Worm (Caenorhabditis elegans) whole organism, L2 larva: Measurements from ENCODE around the gene C08G9.2.

ENCODE experiments used
- C34F6.9 ChIP-seq: fragments of 150-350 bp; optimal IDR thresholded peaks from 2 replicates; lab custom pipeline; 2014; ENCODE audit warnings: missing biosample characterization, missing genetic modification characterization
- F13H6.1 ChIP-seq: sonication (generic microtip); optimal IDR thresholded peaks from 2 replicates; lab custom pipeline; 2016; ENCODE audit warnings: missing genetic modification characterization, missing compliant biosample characterization
- R02D3.7 ChIP-seq: fragments of 150-350 bp; optimal IDR thresholded peaks from 2 replicates; lab custom pipeline; 2014; ENCODE audit warnings: missing biosample characterization, missing genetic modification characterization
- Y55F3AM.14 ChIP-seq: fragments of 200-800 bp; sonication (Bioruptor generic); optimal IDR thresholded peaks from 2 replicates; lab custom pipeline; 2018; ENCODE audit warnings: mild to moderate bottlenecking, missing genetic modification characterization, missing compliant biosample characterization
- ZK546.5 ChIP-seq: sonication (generic microtip); optimal IDR thresholded peaks from 2 replicates; lab custom pipeline; 2017; ENCODE audit warnings: missing biosample characterization, missing genetic modification characterization
- alr-1 ChIP-seq: fragments of 150-350 bp; optimal IDR thresholded peaks from 2 replicates; lab custom pipeline; 2014; ENCODE audit warnings: missing biosample characterization, missing genetic modification characterization
- aly-2 ChIP-seq: fragments of 150-350 bp; optimal IDR thresholded peaks from 2 replicates; lab custom pipeline; 2014; ENCODE audit warnings: missing biosample characterization, missing genetic modification characterization
- ama-1 ChIP-seq: fragments of 150-350 bp; optimal IDR thresholded peaks from 2 replicates; lab custom pipeline; 2018; ENCODE audit warnings: inconsistent platforms
- blmp-1 ChIP-seq: sonication (generic microtip); optimal IDR thresholded peaks from 2 replicates; lab custom pipeline; 2017; ENCODE audit warnings: missing genetic modification characterization, mild to moderate bottlenecking, missing compliant biosample characterization, antibody characterized with exemption, moderate library complexity; ENCODE audit not compliant: insufficient read depth
- ceh-16 ChIP-seq: fragments of 150-350 bp; optimal IDR thresholded peaks from 2 replicates; lab custom pipeline; 2014; ENCODE audit warnings: missing biosample characterization, missing genetic modification characterization
- ceh-82 ChIP-seq: fragments of 150-350 bp; optimal IDR thresholded peaks from 2 replicates; lab custom pipeline; 2014; ENCODE audit warnings: missing biosample characterization, missing genetic modification characterization
- crh-2 ChIP-seq: sonication (generic microtip); optimal IDR thresholded peaks from 2 replicates; lab custom pipeline; 2017; ENCODE audit warnings: missing biosample characterization, missing genetic modification characterization
- dmd-4 ChIP-seq: sonication (generic microtip); optimal IDR thresholded peaks from 2 replicates; lab custom pipeline; 2017; ENCODE audit warnings: missing biosample characterization, missing genetic modification characterization
- egl-27 ChIP-seq: sonication (generic microtip); optimal IDR thresholded peaks from 3 replicates; lab custom pipeline; 2017; ENCODE audit warnings: missing biosample characterization, missing genetic modification reagents, missing genetic modification characterization
- elt-1 ChIP-seq: fragments of 150-350 bp; optimal IDR thresholded peaks from 2 replicates; lab custom pipeline; 2014; ENCODE audit warnings: missing biosample characterization, missing genetic modification characterization
- elt-3 ChIP-seq: sonication (generic microtip); optimal IDR thresholded peaks from 2 replicates; lab custom pipeline; 2017; ENCODE audit warnings: missing biosample characterization, missing genetic modification characterization
- fos-1 ChIP-seq: fragments of 150-350 bp; optimal IDR thresholded peaks from 2 replicates; lab custom pipeline; 2014; ENCODE audit warnings: missing biosample characterization, missing genetic modification characterization
- gmeb-1 ChIP-seq: fragments of 150-350 bp; optimal IDR thresholded peaks from 2 replicates; lab custom pipeline; 2014; ENCODE audit warnings: missing biosample characterization, missing genetic modification characterization
- lin-11 ChIP-seq: fragments of 150-350 bp; sonication (generic microtip); optimal IDR thresholded peaks from 2 replicates; lab custom pipeline; 2014; ENCODE audit warnings: missing biosample characterization, missing genetic modification characterization, inconsistent platforms, mixed read lengths
- lin-13 ChIP-seq: fragments of 150-350 bp; optimal IDR thresholded peaks from 2 replicates; lab custom pipeline; 2014; ENCODE audit warnings: missing biosample characterization, missing genetic modification reagents, missing genetic modification characterization
- lin-39 ChIP-seq: fragments of 150-350 bp; optimal IDR thresholded peaks from 2 replicates; lab custom pipeline; 2014; ENCODE audit warnings: missing biosample characterization, missing genetic modification reagents, missing genetic modification characterization
- lsy-2 ChIP-seq, 2 experiments: fragments of 150-350 bp in 1 of 2; sonication (generic microtip) in 1 of 2; optimal IDR thresholded peaks; 2 replicates each; lab custom pipeline; 2014 to 2017; ENCODE audit warnings: missing biosample characterization in 2 of 2, missing genetic modification characterization in 2 of 2
- mab-5 ChIP-seq: fragments of 150-350 bp; optimal IDR thresholded peaks from 2 replicates; lab custom pipeline; 2014; ENCODE audit warnings: missing biosample characterization, missing genetic modification characterization
- mbf-1 ChIP-seq: sonication (generic microtip); optimal IDR thresholded peaks from 2 replicates; lab custom pipeline; 2017; ENCODE audit warnings: missing biosample characterization, missing genetic modification characterization
- mdl-1 ChIP-seq, 2 experiments: fragments of 150-350 bp in 1 of 2; sonication (generic microtip) in 1 of 2; optimal IDR thresholded peaks; 2 replicates each; lab custom pipeline; 2017; ENCODE audit warnings: missing biosample characterization in 2 of 2, missing genetic modification characterization in 2 of 2
- nhr-10 ChIP-seq: sonication (generic microtip); optimal IDR thresholded peaks from 2 replicates; lab custom pipeline; 2017; ENCODE audit warnings: missing biosample characterization, missing genetic modification characterization
- nhr-11 ChIP-seq: fragments of 150-350 bp; optimal IDR thresholded peaks from 2 replicates; lab custom pipeline; 2014; ENCODE audit warnings: missing biosample characterization, missing genetic modification characterization
- nhr-12 ChIP-seq: fragments of 150-350 bp; optimal IDR thresholded peaks from 2 replicates; lab custom pipeline; 2014; ENCODE audit warnings: missing biosample characterization, missing genetic modification characterization
- nhr-129 ChIP-seq: fragments of 150-350 bp; optimal IDR thresholded peaks from 2 replicates; lab custom pipeline; 2014; ENCODE audit warnings: missing biosample characterization, missing genetic modification characterization
- nhr-21 ChIP-seq: fragments of 150-350 bp; optimal IDR thresholded peaks from 2 replicates; lab custom pipeline; 2014; ENCODE audit warnings: missing biosample characterization, missing genetic modification characterization
- nhr-23 ChIP-seq: fragments of 150-350 bp; optimal IDR thresholded peaks from 2 replicates; lab custom pipeline; 2014; ENCODE audit warnings: missing biosample characterization, missing genetic modification reagents, missing genetic modification characterization
- nhr-237 ChIP-seq: fragments of 150-350 bp; optimal IDR thresholded peaks from 2 replicates; lab custom pipeline; 2014; ENCODE audit warnings: missing biosample characterization, missing genetic modification characterization
- nhr-25 ChIP-seq: fragments of 150-350 bp; sonication (generic microtip); optimal IDR thresholded peaks from 3 replicates; lab custom pipeline; 2014; ENCODE audit warnings: missing biosample characterization, missing genetic modification characterization
- nhr-6 ChIP-seq: fragments of 150-350 bp; optimal IDR thresholded peaks from 2 replicates; lab custom pipeline; 2014; ENCODE audit warnings: missing biosample characterization, missing genetic modification characterization
- nhr-77 ChIP-seq: fragments of 150-350 bp; optimal IDR thresholded peaks from 2 replicates; lab custom pipeline; 2014; ENCODE audit warnings: missing biosample characterization, missing genetic modification characterization
- peb-1 ChIP-seq: fragments of 150-350 bp; optimal IDR thresholded peaks from 2 replicates; lab custom pipeline; 2014; ENCODE audit warnings: missing biosample characterization, missing genetic modification characterization
- sem-4 ChIP-seq: fragments of 150-350 bp; optimal IDR thresholded peaks from 2 replicates; lab custom pipeline; 2014; ENCODE audit warnings: missing biosample characterization, missing genetic modification reagents, missing genetic modification characterization
- skn-1 ChIP-seq: sonication (generic microtip); optimal IDR thresholded peaks from 2 replicates; lab custom pipeline; 2017; ENCODE audit warnings: missing biosample characterization, missing genetic modification characterization
- sma-3 ChIP-seq: sonication (generic microtip); optimal IDR thresholded peaks from 2 replicates; lab custom pipeline; 2016; ENCODE audit warnings: missing genetic modification reagents, missing genetic modification characterization, missing compliant biosample characterization
- sma-9 ChIP-seq, 2 experiments: fragments of 150-350 bp in 1 of 2; sonication (generic microtip) in 1 of 2; optimal IDR thresholded peaks; 2 replicates each; lab custom pipeline; 2014 to 2016; ENCODE audit warnings: missing genetic modification characterization in 2 of 2, mild to moderate bottlenecking in 1 of 2, missing biosample characterization in 1 of 2, missing compliant biosample characterization in 1 of 2, missing genetic modification reagents in 1 of 2, moderate library complexity in 1 of 2
- snpc-4 ChIP-seq: fragments of 150-350 bp; optimal IDR thresholded peaks from 2 replicates; lab custom pipeline; 2014; ENCODE audit warnings: missing biosample characterization, missing genetic modification characterization
- unc-39 ChIP-seq: fragments of 150-350 bp; optimal IDR thresholded peaks from 2 replicates; lab custom pipeline; 2014; ENCODE audit warnings: missing biosample characterization, missing genetic modification characterization
- unc-55 ChIP-seq: fragments of 150-350 bp; sonication (generic microtip); optimal IDR thresholded peaks from 3 replicates; lab custom pipeline; 2014; ENCODE audit warnings: missing biosample characterization, missing genetic modification reagents, missing genetic modification characterization
- unc-62 ChIP-seq: fragments of 150-350 bp; optimal IDR thresholded peaks from 2 replicates; lab custom pipeline; 2014; ENCODE audit warnings: missing biosample characterization, missing genetic modification reagents, missing genetic modification characterization
- zag-1 ChIP-seq: fragments of 150-350 bp; optimal IDR thresholded peaks from 2 replicates; lab custom pipeline; 2014; ENCODE audit warnings: missing biosample characterization, missing genetic modification characterization
- ztf-1 ChIP-seq: fragments of 200-800 bp; sonication (Bioruptor generic); conservative IDR thresholded peaks from 2 replicates; pipeline ENCODE4 v1.3.6; 2022; ENCODE audit warnings: missing genetic modification characterization, missing compliant biosample characterization
- ztf-11 ChIP-seq: sonication (generic microtip); optimal IDR thresholded peaks from 2 replicates; lab custom pipeline; 2017; ENCODE audit warnings: missing biosample characterization, missing genetic modification characterization
- ztf-4 ChIP-seq: fragments of 150-350 bp; optimal IDR thresholded peaks from 2 replicates; lab custom pipeline; 2014; ENCODE audit warnings: missing biosample characterization, missing genetic modification characterization

Gene C08G9.2

ce11 chrIV:7628942-7629341 is 43.8 kb downstream of the C08G9.2 start, which contains the start of gene F45E4.5:
Gene F45E4.5 (minus strand): TSS chrIV:7629042.
- TF ChIP-seq blmp-1 (tag; lab: Kevin White, UChicago), result no peak

ce11 chrIV:7623868-7624267 is 48.9 kb downstream of the C08G9.2 start:
- TF ChIP-seq F13H6.1 (tag; lab: Kevin White, UChicago), result peak; percentile 32
- no peak for TF ChIP-seq ztf-1 (GFP tag; lab: Robert Waterston, UW)
- no peak for TF ChIP-seq dmd-4
- no peak for TF ChIP-seq unc-55
- TF ChIP-seq fos-1 (tag; lab: Kevin White, UChicago), result no peak
- no peak for TF ChIP-seq nhr-237 (tag; lab: Kevin White, UChicago)
- no peak for TF ChIP-seq ZK546.5 (tag; lab: Kevin White, UChicago)
- TF ChIP-seq skn-1 (tag; lab: Kevin White, UChicago), result no peak
- TF ChIP-seq blmp-1 (tag; lab: Kevin White, UChicago), result no peak
- no peak for TF ChIP-seq nhr-77
- TF ChIP-seq crh-2 (tag; lab: Kevin White, UChicago), result peak; percentile 11
- no peak for TF ChIP-seq unc-62 (GFP tag; lab: Kevin White, UChicago)
- no peak for TF ChIP-seq sma-3 (GFP tag; lab: Kevin White, UChicago)
- no peak for TF ChIP-seq peb-1 (tag; lab: Kevin White, UChicago)
- no peak for TF ChIP-seq nhr-12 (tag; lab: Kevin White, UChicago)
- TF ChIP-seq ztf-11, result no peak
- TF ChIP-seq aly-2, result peak; percentile 52
- TF ChIP-seq nhr-25, result no peak
- TF ChIP-seq R02D3.7 (tag; lab: Kevin White, UChicago), result no peak
- no peak for TF ChIP-seq snpc-4 (tag; lab: Kevin White, UChicago)
- no peak for TF ChIP-seq mbf-1 (tag; lab: Kevin White, UChicago)
- no peak for TF ChIP-seq ceh-16 (tag; lab: Kevin White, UChicago)
- TF ChIP-seq lin-11, result no peak
- no peak for TF ChIP-seq lin-13
- peak; percentile 28 for TF ChIP-seq ceh-82 (tag; lab: Kevin White, UChicago)
- peak; percentile 22 for TF ChIP-seq C34F6.9 (tag; lab: Kevin White, UChicago)
- no peak for TF ChIP-seq nhr-21 (tag; lab: Kevin White, UChicago)
- no peak for TF ChIP-seq elt-3 (tag; lab: Kevin White, UChicago)
- TF ChIP-seq elt-1 (tag; lab: Kevin White, UChicago), result no peak
- TF ChIP-seq unc-39 (tag; lab: Kevin White, UChicago), result no peak
- no peak for TF ChIP-seq ama-1 (lab: Kevin White, UChicago)
- TF ChIP-seq nhr-11, result no peak
- no peak for TF ChIP-seq zag-1 (tag; lab: Kevin White, UChicago)
- no peak for TF ChIP-seq lin-39 (tag; lab: Kevin White, UChicago)
- no peak for TF ChIP-seq nhr-6 (tag; lab: Kevin White, UChicago)
- TF ChIP-seq egl-27 (tag; lab: Kevin White, UChicago), result no peak
- TF ChIP-seq mdl-1 (tag; optimal IDR thresholded peaks at IDR 0.05; lab: Kevin White, UChicago), result no peak
- TF ChIP-seq ztf-4, result no peak
- peak; percentile 11 for TF ChIP-seq nhr-129 (tag; lab: Kevin White, UChicago)
- peak in 1 of 2 experiments; percentile 14 for TF ChIP-seq lsy-2 (tag; optimal IDR thresholded peaks at IDR 0.05; lab: Kevin White, UChicago)
- no peak for TF ChIP-seq Y55F3AM.14 (GFP tag; lab: Kevin White, UChicago)
- no peak for TF ChIP-seq sma-9 (GFP tag; optimal IDR thresholded peaks at IDR 0.05; lab: Kevin White, UChicago)
- TF ChIP-seq sma-9 (tag; optimal IDR thresholded peaks at IDR 0.05; lab: Kevin White, UChicago), result no peak
- no peak for TF ChIP-seq gmeb-1 (tag; lab: Kevin White, UChicago)
- TF ChIP-seq alr-1 (tag; lab: Kevin White, UChicago), result no peak
- TF ChIP-seq nhr-10 (tag; lab: Kevin White, UChicago), result no peak
- TF ChIP-seq sem-4 (tag; lab: Kevin White, UChicago), result peak; percentile 0
- TF ChIP-seq mab-5 (tag; lab: Kevin White, UChicago), result no peak
- no peak for TF ChIP-seq nhr-23
